Fruit fly (Drosophila melanogaster): Measurements from ENCODE around the gene CG7326.

CG7326 gene

DNA sequence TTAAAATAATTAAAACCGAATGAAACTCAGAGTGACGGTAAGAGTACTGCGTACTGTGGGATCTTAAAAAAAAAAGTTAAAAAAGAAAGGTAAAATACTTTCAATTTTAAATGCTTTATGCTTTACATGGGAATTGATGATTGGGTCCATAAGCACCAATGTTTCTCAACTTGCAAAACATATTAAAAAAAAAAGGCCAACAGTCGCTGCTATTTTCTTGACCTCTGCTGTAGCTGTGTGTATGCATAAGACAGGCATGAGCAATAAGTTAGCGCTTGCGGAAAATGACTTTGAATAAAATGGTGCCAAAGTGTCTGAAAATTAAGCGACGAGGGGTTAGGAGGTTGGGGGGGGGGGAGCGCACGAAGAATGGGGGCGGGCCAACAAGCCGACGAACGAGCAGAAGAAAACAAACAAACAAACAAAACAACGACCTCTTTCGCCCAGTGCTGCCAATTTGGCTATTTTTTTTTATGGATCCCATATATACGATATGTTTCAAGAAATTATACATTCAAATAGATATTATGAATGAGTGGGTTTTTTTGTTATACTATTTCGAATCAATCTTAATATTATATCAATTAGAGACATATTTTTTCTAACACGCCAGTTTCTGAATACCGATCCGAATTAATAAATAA, 6.0 kb upstream of the CG7326 start (continued):
- TF ChIP-seq CG4820 (GFP tag; optimal IDR thresholded peaks at IDR 0.05) (no peak), CG18764 (GFP tag; optimal IDR thresholded peaks at IDR 0.05) (peak; percentile 50), Hmr (GFP tag; optimal IDR thresholded peaks at IDR 0.05) (no peak), nmo (GFP tag; optimal IDR thresholded peaks at IDR 0.05) (peak; percentile 45), CG16863 (GFP tag; optimal IDR thresholded peaks at IDR 0.05) (peak; percentile 27), CG17186 (GFP tag; optimal IDR thresholded peaks at IDR 0.05) (no peak), CG18619 (GFP tag; optimal IDR thresholded peaks at IDR 0.05) (peak; percentile 37), Usf (GFP tag; optimal IDR thresholded peaks at IDR 0.05) (no peak), otp (GFP tag; IDR thresholded peaks at IDR 0.05) (0 out of 3 replicates have a peak, but pooled peaks have one; percentile 41), danr (GFP tag; IDR thresholded peaks at IDR 0.05) (no peak), CG18262 (tag; optimal IDR thresholded peaks at IDR 0.05) (peak; percentile 27), H2.0 (GFP tag; IDR thresholded peaks at IDR 0.05) (peak; percentile 43), CG3065 (GFP tag; optimal IDR thresholded peaks at IDR 0.05) (no peak), stc (GFP tag; IDR thresholded peaks at IDR 0.05) (0 out of 2 replicates have a peak, but pooled peaks have one; percentile 44), CG11456 (GFP tag; IDR thresholded peaks at IDR 0.05) (peak; percentile 77; the same call in 2 of the 3 replicates), dmrt11E (tag; optimal IDR thresholded peaks at IDR 0.05) (peak; percentile 33), Side (GFP tag; optimal IDR thresholded peaks at IDR 0.05) (peak; percentile 26), CG11398 (GFP tag; optimal IDR thresholded peaks at IDR 0.05) (no peak), HLH3B (GFP tag; IDR thresholded peaks at IDR 0.05) (peak; percentile 54), CG11093 (GFP tag; IDR thresholded peaks at IDR 0.05) (0 out of 3 replicates have a peak, but pooled peaks have one; percentile 25), CG8388 (GFP tag; optimal IDR thresholded peaks at IDR 0.05) (peak; percentile 14), CG18599 (GFP tag; optimal IDR thresholded peaks at IDR 0.05) (peak; percentile 20), CG14441 (GFP tag; IDR thresholded peaks at IDR 0.05) (peak; percentile 72), wor (GFP tag; IDR thresholded peaks at IDR 0.05) (no peak), CG14710 (tag; optimal IDR thresholded peaks at IDR 0.05) (peak; percentile 14), CG10147 (GFP tag; optimal IDR thresholded peaks at IDR 0.05) (peak; percentile 22), gt (GFP tag; IDR thresholded peaks at IDR 0.05) (no peak), hth (optimal IDR thresholded peaks at IDR 0.05) (no peak), dpn (GFP tag; optimal IDR thresholded peaks at IDR 0.05) (peak; percentile 33 to 56), Mes4 (GFP tag; optimal IDR thresholded peaks at IDR 0.05) (peak; percentile 9), Gug (GFP tag; IDR thresholded peaks at IDR 0.05) (peak; percentile 52; the same call in 1 of the 4 replicates), D (optimal IDR thresholded peaks at IDR 0.05) (no peak), D (GFP tag; optimal IDR thresholded peaks at IDR 0.05) (peak; percentile 39), CG12942 (GFP tag; optimal IDR thresholded peaks at IDR 0.05) (peak; percentile 5), CG1602 (GFP tag; optimal IDR thresholded peaks at IDR 0.05) (peak; percentile 26), fd3F (GFP tag; optimal IDR thresholded peaks at IDR 0.05) (peak; percentile 28), CG11696 (GFP tag; IDR thresholded peaks at IDR 0.05) (peak; percentile 95), CG9215 (GFP tag; IDR thresholded peaks at IDR 0.05) (peak; percentile 27; the same call in 1 of the 2 replicates), crc (GFP tag; optimal IDR thresholded peaks at IDR 0.05) (peak; percentile 19), CG30431 (GFP tag; optimal IDR thresholded peaks at IDR 0.05) (peak; percentile 11), so (GFP tag; IDR thresholded peaks at IDR 0.05) (0 out of 3 replicates have a peak, but pooled peaks have one; percentile 39), CG34224 (GFP tag; IDR thresholded peaks at IDR 0.05; ENCODE audit: partially characterized antibody) (no peak), CG5180 (GFP tag; optimal IDR thresholded peaks at IDR 0.05) (peak; percentile 21), nerfin-1 (tag; optimal IDR thresholded peaks at IDR 0.05) (peak; percentile 19), Oaz (GFP tag; IDR thresholded peaks at IDR 0.05) (peak; percentile 61), ttk (GFP tag; IDR thresholded peaks at IDR 0.05) (peak; percentile 44; the same call in 1 of the 2 replicates), CG32767 (GFP tag; IDR thresholded peaks at IDR 0.05) (peak; percentile 60; the same call in 1 of the 2 replicates), CG30403 (GFP tag; optimal IDR thresholded peaks at IDR 0.05) (peak; percentile 46), CG13624 (GFP tag; optimal IDR thresholded peaks at IDR 0.05) (peak; percentile 41), Xbp1 (GFP tag; optimal IDR thresholded peaks at IDR 0.05) (peak; percentile 55)
